Fruit fly (Drosophila melanogaster): Measurements from ENCODE around the gene CG13891.

CG13891 gene

dm6 chr3L:388094-388493, 45.6 kb downstream of the CG13891 start:
- TF ChIP-seq CG8159 (tag; optimal IDR thresholded peaks at IDR 0.05) (peak; percentile 52), CG13204 (GFP tag; optimal IDR thresholded peaks at IDR 0.05) (no peak), CG12605 (GFP tag; IDR thresholded peaks at IDR 0.05) (no peak), EcR (GFP tag; optimal IDR thresholded peaks at IDR 0.05) (no peak), Pif1A (GFP tag; optimal IDR thresholded peaks at IDR 0.05) (peak; percentile 49), Snoo (tag; optimal IDR thresholded peaks at IDR 0.05) (peak; percentile 2), CG8301 (tag; optimal IDR thresholded peaks at IDR 0.05) (peak; percentile 39), CG14655 (GFP tag; optimal IDR thresholded peaks at IDR 0.05) (peak; percentile 60), Pif1B (GFP tag; optimal IDR thresholded peaks at IDR 0.05) (peak; percentile 31), CG10348 (GFP tag; IDR thresholded peaks at IDR 0.05) (no peak), CG32121 (GFP tag; IDR thresholded peaks at IDR 0.05) (no peak), CG15710 (tag; optimal IDR thresholded peaks at IDR 0.05) (peak; percentile 40), CG34367 (tag; optimal IDR thresholded peaks at IDR 0.05) (peak; percentile 48), rn (GFP tag; IDR thresholded peaks at IDR 0.05) (no peak), CG9948 (tag; optimal IDR thresholded peaks at IDR 0.05) (peak; percentile 52), Ets98B (GFP tag; IDR thresholded peaks at IDR 0.05) (no peak), fd96Ca (GFP tag; IDR thresholded peaks at IDR 0.05) (peak; percentile 32; the same call in 1 of the 3 replicates), CG17806 (tag; optimal IDR thresholded peaks at IDR 0.05) (peak; percentile 56), D1 (tag; optimal IDR thresholded peaks at IDR 0.05) (no peak), CG4496 (GFP tag; IDR thresholded peaks at IDR 0.05) (no peak; the same call in 2 of the 3 replicates), gl (tag; optimal IDR thresholded peaks at IDR 0.05) (no peak)

DNA sequence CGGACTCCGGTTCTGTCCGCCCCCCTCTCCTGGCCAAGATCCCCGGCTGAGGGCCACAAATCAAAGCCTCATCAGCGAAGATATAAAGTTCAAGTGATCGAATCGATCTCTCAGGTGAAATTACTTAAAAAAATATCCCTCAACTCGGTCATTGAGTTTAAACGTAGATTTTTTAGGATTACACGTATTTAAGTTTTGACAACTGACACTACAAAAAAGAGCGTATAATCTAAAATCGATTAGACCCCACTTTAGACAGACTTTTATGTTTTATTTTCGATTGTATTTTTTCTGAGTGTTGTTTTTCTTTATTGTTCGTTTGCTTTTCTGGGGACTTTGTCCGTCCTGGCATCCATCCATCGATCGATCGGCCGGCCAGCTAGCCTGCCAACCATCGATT, 48.6 kb downstream of the CG13891 start:
- TF ChIP-seq CG8159 (tag; optimal IDR thresholded peaks at IDR 0.05): peak; percentile 63
- peak; percentile 54 for TF ChIP-seq CG15710 (tag; optimal IDR thresholded peaks at IDR 0.05)
- TF ChIP-seq CG10348 (GFP tag; IDR thresholded peaks at IDR 0.05): no peak
- no peak for TF ChIP-seq Pif1A (GFP tag; optimal IDR thresholded peaks at IDR 0.05)
- TF ChIP-seq D1 (tag; optimal IDR thresholded peaks at IDR 0.05): no peak
- TF ChIP-seq CG12605 (GFP tag; IDR thresholded peaks at IDR 0.05): no peak
- TF ChIP-seq Ets98B (GFP tag; IDR thresholded peaks at IDR 0.05): no peak
- TF ChIP-seq CG8301 (tag; optimal IDR thresholded peaks at IDR 0.05): no peak
- no peak for TF ChIP-seq CG13204 (GFP tag; optimal IDR thresholded peaks at IDR 0.05)
- TF ChIP-seq CG32121 (GFP tag; IDR thresholded peaks at IDR 0.05): no peak
- TF ChIP-seq EcR (GFP tag; optimal IDR thresholded peaks at IDR 0.05): no peak
- no peak for TF ChIP-seq Snoo (tag; optimal IDR thresholded peaks at IDR 0.05)
- no peak for TF ChIP-seq CG14655 (GFP tag; optimal IDR thresholded peaks at IDR 0.05)
- no peak for TF ChIP-seq CG4496 (GFP tag; IDR thresholded peaks at IDR 0.05)
- no peak for TF ChIP-seq gl (tag; optimal IDR thresholded peaks at IDR 0.05)
- TF ChIP-seq rn (GFP tag; IDR thresholded peaks at IDR 0.05): no peak
- peak; percentile 48 for TF ChIP-seq CG34367 (tag; optimal IDR thresholded peaks at IDR 0.05)
- peak; percentile 54 for TF ChIP-seq CG17806 (tag; optimal IDR thresholded peaks at IDR 0.05)
- no peak for TF ChIP-seq Pif1B (GFP tag; optimal IDR thresholded peaks at IDR 0.05)
- TF ChIP-seq fd96Ca (GFP tag; IDR thresholded peaks at IDR 0.05): no peak
- TF ChIP-seq CG9948 (tag; optimal IDR thresholded peaks at IDR 0.05): peak; percentile 36
